Worm (Caenorhabditis elegans) whole organism, L1 larva: ENCODE results near the gene ZK632.9.

Experiments
- C04F5.9 ChIP-seq: sonication (generic microtip); optimal IDR thresholded peaks from 2 replicates; lab custom pipeline; 2016; ENCODE audit warnings: missing genetic modification characterization, missing compliant biosample characterization
- F16B12.6 ChIP-seq: fragments of 150-350 bp; optimal IDR thresholded peaks from 2 replicates; lab custom pipeline; 2014; ENCODE audit warnings: missing biosample characterization, missing genetic modification characterization
- aha-1 ChIP-seq: fragments of 150-350 bp; optimal IDR thresholded peaks from 2 replicates; lab custom pipeline; 2014; ENCODE audit warnings: missing biosample characterization, missing genetic modification characterization
- aly-2 ChIP-seq: fragments of 150-350 bp; optimal IDR thresholded peaks from 2 replicates; lab custom pipeline; 2014; ENCODE audit warnings: missing biosample characterization, missing genetic modification characterization
- ama-1 ChIP-seq: fragments of 150-350 bp; optimal IDR thresholded peaks from 2 replicates; lab custom pipeline; 2014
- ceh-82 ChIP-seq, 3 experiments: fragments of 150-350 bp in 1 of 3; sonication (generic microtip) in 2 of 3; optimal IDR thresholded peaks; 2 replicates each; lab custom pipeline; 2014 to 2017; ENCODE audit warnings: missing biosample characterization in 3 of 3, missing genetic modification characterization in 3 of 3
- ces-1 ChIP-seq: fragments of 150-350 bp; optimal IDR thresholded peaks from 2 replicates; lab custom pipeline; 2014; ENCODE audit warnings: missing biosample characterization, missing genetic modification reagents, missing genetic modification characterization
- dpl-1 ChIP-seq, 3 experiments: fragments of 150-350 bp in 2 of 3; sonication (generic microtip) in 1 of 3; optimal IDR thresholded peaks; 2 replicates each; lab custom pipeline; 2014 to 2017; ENCODE audit warnings: missing biosample characterization in 3 of 3, missing genetic modification characterization in 3 of 3, missing genetic modification reagents in 3 of 3
- efl-1 ChIP-seq, 4 experiments: fragments of 150-350 bp; optimal IDR thresholded peaks in 3 of 4; peaks in 1 of 4; 1 replicate in 1 of 4; 2 replicates in 3 of 4; lab custom pipeline; 2014; ENCODE audit warnings: missing biosample characterization in 2 of 4, missing genetic modification characterization in 2 of 4, missing genetic modification reagents in 2 of 4
- egl-27 ChIP-seq, 2 experiments: fragments of 150-350 bp in 1 of 2; sonication (generic microtip); optimal IDR thresholded peaks; 3 replicates each; lab custom pipeline; 2017 to 2018; ENCODE audit warnings: missing biosample characterization in 2 of 2, missing genetic modification characterization in 2 of 2, missing genetic modification reagents in 2 of 2
- elt-3 ChIP-seq, 6 experiments: fragments of 150-350 bp in 1 of 6; sonication (generic microtip); optimal IDR thresholded peaks; 2 replicates each; lab custom pipeline; 2017 to 2018; ENCODE audit warnings: missing biosample characterization in 6 of 6, missing genetic modification characterization in 6 of 6, inconsistent platforms in 1 of 6
- fkh-10 ChIP-seq: sonication (generic microtip); optimal IDR thresholded peaks from 2 replicates; lab custom pipeline; 2017; ENCODE audit warnings: missing biosample characterization, missing genetic modification reagents, missing genetic modification characterization
- fkh-8 ChIP-seq: sonication (generic microtip); optimal IDR thresholded peaks from 2 replicates; lab custom pipeline; 2016; ENCODE audit warnings: mild to moderate bottlenecking, missing genetic modification characterization, missing compliant biosample characterization
- fos-1 ChIP-seq: fragments of 150-350 bp; optimal IDR thresholded peaks from 2 replicates; lab custom pipeline; 2014; ENCODE audit warnings: missing biosample characterization, missing genetic modification characterization
- grh-1 ChIP-seq: fragments of 200-800 bp; sonication (Bioruptor generic); IDR thresholded peaks from 2 replicates; pipeline ENCODE4 v1.3.6; 2022; ENCODE audit warnings: missing genetic modification reagents, missing genetic modification characterization, missing compliant biosample characterization
- hlh-17 ChIP-seq: fragments of 200-800 bp; sonication (Bioruptor generic); optimal IDR thresholded peaks from 2 replicates; lab custom pipeline; 2018; ENCODE audit warnings: missing genetic modification characterization, mild to moderate bottlenecking, missing compliant biosample characterization, moderate library complexity, borderline replicate concordance
- hlh-4 ChIP-seq: sonication (generic microtip); optimal IDR thresholded peaks from 2 replicates; lab custom pipeline; 2016; ENCODE audit warnings: mild to moderate bottlenecking, missing genetic modification characterization, missing compliant biosample characterization
- hpl-2 ChIP-seq: fragments of 150-350 bp; optimal IDR thresholded peaks from 2 replicates; lab custom pipeline; 2014; ENCODE audit warnings: missing biosample characterization, missing genetic modification reagents, missing genetic modification characterization
- isw-1 ChIP-seq: fragments of 200-800 bp; sonication (Bioruptor generic); IDR thresholded peaks from 2 replicates; pipeline ENCODE4 v1.3.6; 2022; ENCODE audit warnings: missing genetic modification characterization, missing compliant biosample characterization
- lin-13 ChIP-seq: fragments of 150-350 bp; optimal IDR thresholded peaks from 2 replicates; lab custom pipeline; 2014; ENCODE audit warnings: missing biosample characterization, missing genetic modification reagents, missing genetic modification characterization
- lin-15B ChIP-seq: fragments of 150-350 bp; sonication (generic microtip); optimal IDR thresholded peaks from 3 replicates; lab custom pipeline; 2014; ENCODE audit warnings: missing biosample characterization, missing genetic modification characterization
- lin-35 ChIP-seq, 2 experiments: fragments of 150-350 bp; optimal IDR thresholded peaks; 2 replicates each; lab custom pipeline; 2014; ENCODE audit warnings: missing biosample characterization in 2 of 2, missing genetic modification characterization in 2 of 2, missing genetic modification reagents in 2 of 2
- lir-3 ChIP-seq: sonication (generic microtip); optimal IDR thresholded peaks from 2 replicates; lab custom pipeline; 2016; ENCODE audit warnings: mild to moderate bottlenecking, missing genetic modification characterization, moderate library complexity, missing compliant biosample characterization; ENCODE audit not compliant: poor library complexity
- mab-9 ChIP-seq: fragments of 200-800 bp; sonication (Bioruptor generic); IDR thresholded peaks from 2 replicates; pipeline ENCODE4 v1.3.6; 2022; ENCODE audit warnings: missing genetic modification reagents, missing genetic modification characterization, missing compliant biosample characterization
- mdl-1 ChIP-seq, 2 experiments: fragments of 150-350 bp; optimal IDR thresholded peaks; 2 replicates each; lab custom pipeline; 2014 to 2017; ENCODE audit warnings: missing biosample characterization in 2 of 2, missing genetic modification characterization in 2 of 2, inconsistent platforms in 1 of 2
- mef-2 ChIP-seq: fragments of 150-350 bp; optimal IDR thresholded peaks from 2 replicates; lab custom pipeline; 2014; ENCODE audit warnings: missing biosample characterization, missing genetic modification characterization
- mep-1 ChIP-seq: fragments of 150-350 bp; optimal IDR thresholded peaks from 2 replicates; lab custom pipeline; 2014; ENCODE audit warnings: missing biosample characterization, missing genetic modification characterization
- nhr-11 ChIP-seq: fragments of 150-350 bp; optimal IDR thresholded peaks from 2 replicates; lab custom pipeline; 2014; ENCODE audit warnings: missing biosample characterization, missing genetic modification characterization
- nhr-12 ChIP-seq: sonication (generic microtip); optimal IDR thresholded peaks from 2 replicates; lab custom pipeline; 2017; ENCODE audit warnings: missing biosample characterization, missing genetic modification characterization
- nhr-20 ChIP-seq: sonication (generic microtip); optimal IDR thresholded peaks from 2 replicates; lab custom pipeline; 2016; ENCODE audit warnings: mild to moderate bottlenecking, missing genetic modification characterization, missing compliant biosample characterization
- nhr-28 ChIP-seq: fragments of 150-350 bp; optimal IDR thresholded peaks from 2 replicates; lab custom pipeline; 2014; ENCODE audit warnings: missing biosample characterization, missing genetic modification characterization
- nhr-47 ChIP-seq: sonication (generic microtip); optimal IDR thresholded peaks from 2 replicates; lab custom pipeline; 2016; ENCODE audit warnings: mild to moderate bottlenecking, missing genetic modification characterization, moderate library complexity, missing compliant biosample characterization
- nhr-90 ChIP-seq: sonication (generic microtip); optimal IDR thresholded peaks from 2 replicates; lab custom pipeline; 2016; ENCODE audit warnings: mild to moderate bottlenecking, missing genetic modification characterization, missing compliant biosample characterization; ENCODE audit not compliant: poor library complexity
- pag-3 ChIP-seq: sonication (generic microtip); optimal IDR thresholded peaks from 2 replicates; lab custom pipeline; 2017; ENCODE audit warnings: missing genetic modification characterization, mild to moderate bottlenecking, missing compliant biosample characterization, antibody characterized with exemption, borderline replicate concordance; ENCODE audit not compliant: insufficient read depth
- pqm-1 ChIP-seq: sonication (generic microtip); optimal IDR thresholded peaks from 3 replicates; lab custom pipeline; 2017; ENCODE audit warnings: missing biosample characterization, missing genetic modification characterization
- rnt-1 ChIP-seq: sonication (generic microtip); optimal IDR thresholded peaks from 2 replicates; lab custom pipeline; 2016; ENCODE audit warnings: mild to moderate bottlenecking, missing genetic modification characterization, moderate library complexity, missing compliant biosample characterization
- skn-1 ChIP-seq: fragments of 150-350 bp; optimal IDR thresholded peaks from 2 replicates; lab custom pipeline; 2014; ENCODE audit warnings: missing biosample characterization, missing genetic modification characterization
- sptf-1 ChIP-seq: fragments of 150-350 bp; optimal IDR thresholded peaks from 2 replicates; lab custom pipeline; 2014; ENCODE audit warnings: missing biosample characterization, missing genetic modification characterization
- sup-37 ChIP-seq: fragments of 200-800 bp; sonication (Bioruptor generic); optimal IDR thresholded peaks from 2 replicates; lab custom pipeline; 2018; ENCODE audit warnings: mild to moderate bottlenecking, missing genetic modification characterization, missing compliant biosample characterization
- unc-130 ChIP-seq: fragments of 150-350 bp; optimal IDR thresholded peaks from 2 replicates; lab custom pipeline; 2017; ENCODE audit warnings: missing biosample characterization, missing genetic modification characterization, inconsistent platforms
- unc-86 ChIP-seq: sonication (generic microtip); optimal IDR thresholded peaks from 2 replicates; lab custom pipeline; 2016; ENCODE audit warnings: missing genetic modification characterization, missing compliant biosample characterization
- unc-98 ChIP-seq: fragments of 200-800 bp; sonication (Bioruptor generic); IDR thresholded peaks from 2 replicates; pipeline ENCODE4 v1.3.6; 2022; ENCODE audit warnings: missing genetic modification characterization, missing compliant biosample characterization
- vab-15 ChIP-seq: sonication (generic microtip); optimal IDR thresholded peaks from 2 replicates; lab custom pipeline; 2017; ENCODE audit warnings: missing genotype, mild to moderate bottlenecking, missing genetic modification characterization, missing compliant biosample characterization
- xbp-1 ChIP-seq: sonication (generic microtip); optimal IDR thresholded peaks from 2 replicates; lab custom pipeline; 2016; ENCODE audit warnings: missing genetic modification characterization, missing compliant biosample characterization
- zag-1 ChIP-seq: fragments of 150-350 bp; optimal IDR thresholded peaks from 2 replicates; lab custom pipeline; 2014; ENCODE audit warnings: missing biosample characterization, missing genetic modification characterization
- ztf-4 ChIP-seq: fragments of 150-350 bp; optimal IDR thresholded peaks from 2 replicates; lab custom pipeline; 2014; ENCODE audit warnings: missing biosample characterization, missing genetic modification characterization

Gene ZK632.9

ce11 chrIII:9783133-9783590 is 42.1 kb downstream of the ZK632.9 start (continued):
- no peak for TF ChIP-seq vab-15 (tag; lab: Kevin White, UChicago)
- TF ChIP-seq sptf-1 (tag; lab: Kevin White, UChicago), result no peak
- TF ChIP-seq elt-3 (tag; optimal IDR thresholded peaks at IDR 0.05; lab: Kevin White, UChicago), result peak in 1 of 6 experiments; percentile 16
- TF ChIP-seq hlh-17, result no peak
- peak in 1 of 2 experiments; percentile 7 for TF ChIP-seq efl-1 (optimal IDR thresholded peaks at IDR 0.05; lab: Kevin White, UChicago)
- TF ChIP-seq efl-1 (GFP tag; optimal IDR thresholded peaks at IDR 0.05 in 1 of 2; lab: Kevin White, UChicago), result no peak
- no peak for TF ChIP-seq aha-1 (tag; lab: Kevin White, UChicago)
- no peak for TF ChIP-seq nhr-12
- no peak for TF ChIP-seq nhr-11 (tag; lab: Kevin White, UChicago)
- TF ChIP-seq aly-2 (tag; lab: Kevin White, UChicago), result peak; percentile 51
- no peak for TF ChIP-seq mep-1 (tag; lab: Kevin White, UChicago)
- TF ChIP-seq mab-9 (GFP tag; lab: Robert Waterston, UW), result no peak
- TF ChIP-seq nhr-90 (tag; lab: Kevin White, UChicago), result peak; percentile 36
- TF ChIP-seq dpl-1 (GFP tag; optimal IDR thresholded peaks at IDR 0.05; lab: Kevin White, UChicago), result no peak
- no peak for TF ChIP-seq unc-98 (GFP tag; lab: Robert Waterston, UW)
- no peak for TF ChIP-seq pag-3 (tag; lab: Kevin White, UChicago)
- TF ChIP-seq grh-1 (GFP tag; lab: Robert Waterston, UW), result no peak
- no peak for TF ChIP-seq pqm-1 (tag; lab: Kevin White, UChicago)
- TF ChIP-seq F16B12.6 (tag; lab: Kevin White, UChicago), result no peak
- TF ChIP-seq fos-1 (tag; lab: Kevin White, UChicago), result no peak
- peak; percentile 6 for TF ChIP-seq nhr-20 (tag; lab: Kevin White, UChicago)
- TF ChIP-seq nhr-28 (tag; lab: Kevin White, UChicago), result no peak
- no peak for TF ChIP-seq ceh-82 (tag; optimal IDR thresholded peaks at IDR 0.05; lab: Kevin White, UChicago)
- no peak for TF ChIP-seq egl-27 (tag; optimal IDR thresholded peaks at IDR 0.05; lab: Kevin White, UChicago)
- no peak for TF ChIP-seq skn-1 (tag; lab: Kevin White, UChicago)
- no peak for TF ChIP-seq rnt-1
- peak; percentile 33 for TF ChIP-seq ama-1 (lab: Kevin White, UChicago)
- TF ChIP-seq mef-2 (tag; lab: Kevin White, UChicago), result no peak
- no peak for TF ChIP-seq ces-1 (GFP tag; lab: Kevin White, UChicago)
- no peak for TF ChIP-seq lin-13 (GFP tag; lab: Kevin White, UChicago)
- peak; percentile 43 for TF ChIP-seq ztf-4 (tag; lab: Kevin White, UChicago)
- TF ChIP-seq C04F5.9, result no peak
- TF ChIP-seq fkh-8, result no peak
- TF ChIP-seq zag-1 (tag; lab: Kevin White, UChicago), result no peak
- TF ChIP-seq mdl-1 (tag; optimal IDR thresholded peaks at IDR 0.05; lab: Kevin White, UChicago), result no peak
- no peak for TF ChIP-seq lin-15B (tag; lab: Kevin White, UChicago)
- TF ChIP-seq hpl-2 (GFP tag; lab: Kevin White, UChicago), result no peak
- no peak for TF ChIP-seq hlh-4 (tag; lab: Kevin White, UChicago)
- no peak for TF ChIP-seq lir-3 (tag; lab: Kevin White, UChicago)
- TF ChIP-seq xbp-1 (tag; lab: Kevin White, UChicago), result no peak
- TF ChIP-seq sup-37 (GFP tag; lab: Kevin White, UChicago), result no peak
- peak in 1 of 2 experiments; percentile 4 for TF ChIP-seq lin-35 (GFP tag; optimal IDR thresholded peaks at IDR 0.05; lab: Kevin White, UChicago)
- no peak for TF ChIP-seq isw-1 (GFP tag; lab: Robert Waterston, UW)
- TF ChIP-seq nhr-47 (tag; lab: Kevin White, UChicago), result peak; percentile 33
- TF ChIP-seq unc-130 (tag; lab: Kevin White, UChicago), result no peak
- TF ChIP-seq fkh-10 (GFP tag; lab: Kevin White, UChicago), result no peak
- no peak for TF ChIP-seq unc-86 (tag; lab: Kevin White, UChicago)
